Fruit fly (Drosophila melanogaster): ENCODE measurements around the gene PPYR1.

The PPYR1 gene

DNA sequence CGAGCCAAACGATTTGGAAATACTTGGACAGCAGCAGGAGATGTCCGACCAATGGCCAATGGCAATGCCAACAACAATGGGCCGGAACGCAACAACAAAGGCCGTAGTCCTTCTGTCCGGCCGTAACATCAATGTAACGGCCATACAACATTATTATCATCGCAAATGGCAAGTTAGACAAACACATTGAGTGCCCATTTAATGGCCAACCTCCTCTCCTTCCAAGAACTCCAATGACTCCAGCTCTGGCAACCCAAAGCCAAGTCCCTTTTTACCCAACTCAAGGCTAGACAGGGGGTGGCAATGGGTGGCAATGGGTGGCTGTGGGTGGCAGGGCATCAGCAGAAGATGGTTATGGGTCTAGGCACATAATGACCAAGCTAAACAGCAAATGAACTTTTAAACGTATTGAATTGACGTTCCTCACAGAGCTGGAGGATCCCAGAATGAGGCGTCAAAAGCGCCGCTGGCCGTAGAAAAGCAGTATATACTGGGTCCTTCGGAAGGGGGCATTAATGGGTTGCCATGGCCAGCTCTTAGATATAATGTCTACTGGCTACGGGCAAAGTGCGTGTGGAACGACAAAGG lies 44.8 kb downstream of the PPYR1 start:
- TF ChIP-seq psq (optimal IDR thresholded peaks at IDR 0.05) (no peak), h (optimal IDR thresholded peaks at IDR 0.05) (no peak), Sin3A (optimal IDR thresholded peaks at IDR 0.05) (no peak), ttk (optimal IDR thresholded peaks at IDR 0.05) (no peak), Myc (optimal IDR thresholded peaks at IDR 0.05) (no peak), insv (optimal IDR thresholded peaks at IDR 0.05) (no peak)

Data from Kc167 (cell line).